Fruit fly (Drosophila melanogaster): ENCODE measurements around the gene CG43915.

The CG43915 gene

dm6 chr3L:3928943-3929785 lies 43.5 kb upstream of the CG43915 start:
- TF ChIP-seq CG34367 (tag; optimal IDR thresholded peaks at IDR 0.05) (no peak), CG15710 (tag; optimal IDR thresholded peaks at IDR 0.05) (no peak), CG9948 (tag; optimal IDR thresholded peaks at IDR 0.05) (no peak)

- TF ChIP-seq CG12605 (GFP tag; IDR thresholded peaks at IDR 0.05) = no peak
- no peak for TF ChIP-seq CG10348 (GFP tag; IDR thresholded peaks at IDR 0.05)
- no peak for TF ChIP-seq CG8159 (tag; optimal IDR thresholded peaks at IDR 0.05)
- no peak for TF ChIP-seq gl (tag; optimal IDR thresholded peaks at IDR 0.05)
- no peak for TF ChIP-seq fd96Ca (GFP tag; IDR thresholded peaks at IDR 0.05)
- no peak for TF ChIP-seq Pif1A (GFP tag; optimal IDR thresholded peaks at IDR 0.05)
- TF ChIP-seq CG8301 (tag; optimal IDR thresholded peaks at IDR 0.05) = no peak
- TF ChIP-seq Pif1B (GFP tag; optimal IDR thresholded peaks at IDR 0.05) = no peak
- no peak for TF ChIP-seq Snoo (tag; optimal IDR thresholded peaks at IDR 0.05)
- no peak for TF ChIP-seq CG9948 (tag; optimal IDR thresholded peaks at IDR 0.05)
- TF ChIP-seq CG17806 (tag; optimal IDR thresholded peaks at IDR 0.05) = no peak
- TF ChIP-seq CG13204 (GFP tag; optimal IDR thresholded peaks at IDR 0.05) = no peak
Observed at dm6 chr3L:3929968-3930767, 42.5 kb upstream of the CG43915 start.

- peak; percentile 3 for TF ChIP-seq EcR (GFP tag; optimal IDR thresholded peaks at IDR 0.05)
- TF ChIP-seq CG32121 (GFP tag; IDR thresholded peaks at IDR 0.05) = peak; percentile 53
- 0 out of 3 replicates have a peak, but pooled peaks have one; percentile 52 for TF ChIP-seq CG4496 (GFP tag; IDR thresholded peaks at IDR 0.05)
- TF ChIP-seq Snoo (tag; optimal IDR thresholded peaks at IDR 0.05) = no peak
Observed at dm6 chr3L:3930930-3931329, 41.8 kb upstream of the CG43915 start.

dm6 chr3L:3931778-3932177 lies 40.9 kb upstream of the CG43915 start:
- TF ChIP-seq Snoo (tag; optimal IDR thresholded peaks at IDR 0.05) (no peak), CG13204 (GFP tag; optimal IDR thresholded peaks at IDR 0.05) (no peak), CG15710 (tag; optimal IDR thresholded peaks at IDR 0.05) (no peak), D1 (tag; optimal IDR thresholded peaks at IDR 0.05) (no peak), rn (GFP tag; IDR thresholded peaks at IDR 0.05) (no peak), Pif1A (GFP tag; optimal IDR thresholded peaks at IDR 0.05) (no peak), CG10348 (GFP tag; IDR thresholded peaks at IDR 0.05) (no peak), fd96Ca (GFP tag; IDR thresholded peaks at IDR 0.05) (no peak), CG8301 (tag; optimal IDR thresholded peaks at IDR 0.05) (no peak), CG8159 (tag; optimal IDR thresholded peaks at IDR 0.05) (no peak), CG4496 (GFP tag; IDR thresholded peaks at IDR 0.05) (no peak), Pif1B (GFP tag; optimal IDR thresholded peaks at IDR 0.05) (no peak), CG34367 (tag; optimal IDR thresholded peaks at IDR 0.05) (no peak), CG9948 (tag; optimal IDR thresholded peaks at IDR 0.05) (no peak), CG32121 (GFP tag; IDR thresholded peaks at IDR 0.05) (no peak), CG12605 (GFP tag; IDR thresholded peaks at IDR 0.05) (no peak), EcR (GFP tag; optimal IDR thresholded peaks at IDR 0.05) (no peak), gl (tag; optimal IDR thresholded peaks at IDR 0.05) (no peak), Ets98B (GFP tag; IDR thresholded peaks at IDR 0.05) (no peak), CG14655 (GFP tag; optimal IDR thresholded peaks at IDR 0.05) (no peak)

dm6 chr3L:3932742-3933289 lies 39.9 kb upstream of the CG43915 start:
- TF ChIP-seq Ets98B (GFP tag; IDR thresholded peaks at IDR 0.05) (no peak), CG12605 (GFP tag; IDR thresholded peaks at IDR 0.05) (no peak)

- TF ChIP-seq CG32121 (GFP tag; IDR thresholded peaks at IDR 0.05) = peak; percentile 53
- TF ChIP-seq CG12605 (GFP tag; IDR thresholded peaks at IDR 0.05) = peak; percentile 88
- peak; percentile 66; the same call in 2 of the 3 replicates for TF ChIP-seq CG4496 (GFP tag; IDR thresholded peaks at IDR 0.05)
- TF ChIP-seq Ets98B (GFP tag; IDR thresholded peaks at IDR 0.05) = peak; percentile 76
- TF ChIP-seq CG17806 (tag; optimal IDR thresholded peaks at IDR 0.05) = no peak
- peak; percentile 58; the same call in 2 of the 3 replicates for TF ChIP-seq fd96Ca (GFP tag; IDR thresholded peaks at IDR 0.05)
- TF ChIP-seq CG14655 (GFP tag; optimal IDR thresholded peaks at IDR 0.05) = peak; percentile 9
- TF ChIP-seq Pif1A (GFP tag; optimal IDR thresholded peaks at IDR 0.05) = peak; percentile 52
- no peak for TF ChIP-seq CG9948 (tag; optimal IDR thresholded peaks at IDR 0.05)
- TF ChIP-seq gl (tag; optimal IDR thresholded peaks at IDR 0.05) = no peak
Observed at dm6 chr3L:3933599-3933998, 39.1 kb upstream of the CG43915 start.
